Worm (Caenorhabditis elegans) whole organism, mixed stage, embryonic: ENCODE results near the gene atp-5.

Source experiments
- M03D4.4 ChIP-seq: sonication (generic microtip); optimal IDR thresholded peaks from 2 replicates; lab custom pipeline; 2017; ENCODE audit warnings: mild to moderate bottlenecking, missing genetic modification characterization, missing compliant biosample characterization
- bed-3 ChIP-seq: fragments of 200-800 bp; sonication (Bioruptor generic); optimal IDR thresholded peaks from 3 replicates; lab custom pipeline; 2018; ENCODE audit warnings: mild to moderate bottlenecking, missing genetic modification characterization, moderate library complexity, missing compliant biosample characterization
- blmp-1 ChIP-seq: fragments of 150-350 bp; optimal IDR thresholded peaks from 2 replicates; lab custom pipeline; 2014; ENCODE audit warnings: missing biosample characterization, missing genetic modification characterization
- ceh-39 ChIP-seq: fragments of 150-350 bp; optimal IDR thresholded peaks from 2 replicates; lab custom pipeline; 2014; ENCODE audit warnings: missing biosample characterization, missing genetic modification characterization
- ceh-43 ChIP-seq: fragments of 200-800 bp; sonication (Bioruptor generic); optimal IDR thresholded peaks from 2 replicates; lab custom pipeline; 2018; ENCODE audit warnings: mild to moderate bottlenecking, missing genetic modification characterization, moderate library complexity, missing compliant biosample characterization
- ceh-83 ChIP-seq: fragments of 200-800 bp; sonication (Bioruptor generic); optimal IDR thresholded peaks from 2 replicates; lab custom pipeline; 2018; ENCODE audit warnings: mild to moderate bottlenecking, missing genetic modification characterization, missing compliant biosample characterization
- ces-1 ChIP-seq: fragments of 150-350 bp; optimal IDR thresholded peaks from 2 replicates; lab custom pipeline; 2014; ENCODE audit warnings: missing biosample characterization, missing genetic modification reagents, missing genetic modification characterization
- cnd-1 ChIP-seq: fragments of 200-800 bp; sonication (Bioruptor generic); optimal IDR thresholded peaks from 2 replicates; lab custom pipeline; 2018; ENCODE audit warnings: mild to moderate bottlenecking, missing genetic modification characterization, missing compliant biosample characterization
- drap-1 ChIP-seq: fragments of 200-800 bp; sonication (Bioruptor generic); optimal IDR thresholded peaks from 3 replicates; lab custom pipeline; 2018; ENCODE audit warnings: mild to moderate bottlenecking, missing genetic modification characterization, missing compliant biosample characterization
- elt-1 ChIP-seq: sonication (generic microtip); optimal IDR thresholded peaks from 2 replicates; lab custom pipeline; 2017; ENCODE audit warnings: missing genetic modification characterization, mild to moderate bottlenecking, missing compliant biosample characterization, antibody characterized with exemption, moderate library complexity, borderline replicate concordance; ENCODE audit not compliant: insufficient read depth
- elt-3 ChIP-seq: fragments of 150-350 bp; optimal IDR thresholded peaks from 2 replicates; lab custom pipeline; 2014; ENCODE audit warnings: missing biosample characterization, missing genetic modification characterization
- flh-1 ChIP-seq: fragments of 200-800 bp; sonication (Bioruptor generic); optimal IDR thresholded peaks from 2 replicates; lab custom pipeline; 2018; ENCODE audit warnings: mild to moderate bottlenecking, missing genetic modification characterization, moderate library complexity, missing compliant biosample characterization
- ham-2 ChIP-seq: fragments of 200-800 bp; sonication (Bioruptor generic); optimal IDR thresholded peaks from 2 replicates; lab custom pipeline; 2018; ENCODE audit warnings: mild to moderate bottlenecking, missing genetic modification characterization, missing compliant biosample characterization
- hlh-1 ChIP-seq: fragments of 150-350 bp; optimal IDR thresholded peaks from 2 replicates; lab custom pipeline; 2014; ENCODE audit warnings: missing biosample characterization, missing genetic modification reagents, missing genetic modification characterization
- lin-13 ChIP-seq: fragments of 150-350 bp; optimal IDR thresholded peaks from 2 replicates; lab custom pipeline; 2014; ENCODE audit warnings: missing biosample characterization, missing genetic modification characterization
- lin-32 ChIP-seq: fragments of 200-800 bp; sonication (Bioruptor generic); optimal IDR thresholded peaks from 2 replicates; lab custom pipeline; 2018; ENCODE audit warnings: mild to moderate bottlenecking, missing genetic modification characterization, missing compliant biosample characterization
- lsy-2 ChIP-seq: fragments of 150-350 bp; optimal IDR thresholded peaks from 2 replicates; lab custom pipeline; 2014; ENCODE audit warnings: missing biosample characterization, missing genetic modification characterization
- mab-5 ChIP-seq: fragments of 150-350 bp; optimal IDR thresholded peaks from 2 replicates; lab custom pipeline; 2014; ENCODE audit warnings: missing biosample characterization, missing genetic modification characterization
- mep-1 ChIP-seq: fragments of 150-350 bp; optimal IDR thresholded peaks from 2 replicates; lab custom pipeline; 2017; ENCODE audit warnings: missing biosample characterization, missing genetic modification reagents, missing genetic modification characterization, inconsistent platforms
- mls-2 ChIP-seq: sonication (generic microtip); optimal IDR thresholded peaks from 2 replicates; lab custom pipeline; 2016; ENCODE audit warnings: mild to moderate bottlenecking, missing genetic modification characterization, moderate library complexity, missing compliant biosample characterization
- nhr-12 ChIP-seq: fragments of 150-350 bp; optimal IDR thresholded peaks from 2 replicates; lab custom pipeline; 2014; ENCODE audit warnings: missing biosample characterization, missing genetic modification characterization
- nhr-2 ChIP-seq: fragments of 150-350 bp; optimal IDR thresholded peaks from 2 replicates; lab custom pipeline; 2014; ENCODE audit warnings: missing biosample characterization, missing genetic modification characterization
- nhr-237 ChIP-seq: fragments of 150-350 bp; optimal IDR thresholded peaks from 2 replicates; lab custom pipeline; 2014; ENCODE audit warnings: missing biosample characterization, missing genetic modification characterization
- nhr-28 ChIP-seq: fragments of 150-350 bp; optimal IDR thresholded peaks from 2 replicates; lab custom pipeline; 2014; ENCODE audit warnings: missing biosample characterization, missing genetic modification characterization
- nhr-76 ChIP-seq: sonication (generic microtip); optimal IDR thresholded peaks from 2 replicates; lab custom pipeline; 2017; ENCODE audit warnings: missing biosample characterization, missing genetic modification characterization
- pha-4 ChIP-seq: fragments of 150-350 bp; optimal IDR thresholded peaks from 2 replicates; lab custom pipeline; 2018; ENCODE audit warnings: missing biosample characterization, missing genetic modification reagents, missing genetic modification characterization
- sem-2 ChIP-seq: fragments of 200-800 bp; sonication (Bioruptor generic); optimal IDR thresholded peaks from 2 replicates; lab custom pipeline; 2018; ENCODE audit warnings: mild to moderate bottlenecking, missing genetic modification characterization, missing compliant biosample characterization
- snpc-4 ChIP-seq: fragments of 150-350 bp; optimal IDR thresholded peaks from 2 replicates; lab custom pipeline; 2014; ENCODE audit warnings: missing biosample characterization, missing genetic modification characterization
- sptf-1 ChIP-seq: sonication (generic microtip); optimal IDR thresholded peaks from 2 replicates; lab custom pipeline; 2017; ENCODE audit warnings: mild to moderate bottlenecking, missing genetic modification characterization, moderate library complexity, missing compliant biosample characterization
- tbx-8 ChIP-seq: fragments of 200-800 bp; sonication (Bioruptor generic); optimal IDR thresholded peaks from 2 replicates; lab custom pipeline; 2018; ENCODE audit warnings: mild to moderate bottlenecking, missing genetic modification characterization, moderate library complexity, missing compliant biosample characterization
- unc-120 ChIP-seq: sonication (generic microtip); optimal IDR thresholded peaks from 2 replicates; lab custom pipeline; 2017; ENCODE audit warnings: missing genetic modification characterization, missing compliant biosample characterization; ENCODE audit not compliant: poor library complexity, severe bottlenecking
- unc-39 ChIP-seq: fragments of 150-350 bp; optimal IDR thresholded peaks from 2 replicates; lab custom pipeline; 2014; ENCODE audit warnings: missing biosample characterization, missing genetic modification characterization
- unc-62 ChIP-seq: fragments of 150-350 bp; optimal IDR thresholded peaks from 2 replicates; lab custom pipeline; 2014; ENCODE audit warnings: missing biosample characterization, missing genetic modification reagents, missing genetic modification characterization
- zip-8 ChIP-seq: fragments of 150-350 bp; optimal IDR thresholded peaks from 2 replicates; lab custom pipeline; 2014; ENCODE audit warnings: missing biosample characterization, missing genetic modification characterization
- ztf-11 ChIP-seq: fragments of 150-350 bp; optimal IDR thresholded peaks from 2 replicates; lab custom pipeline; 2014; ENCODE audit warnings: missing biosample characterization, missing genetic modification characterization

Gene atp-5

DNA sequence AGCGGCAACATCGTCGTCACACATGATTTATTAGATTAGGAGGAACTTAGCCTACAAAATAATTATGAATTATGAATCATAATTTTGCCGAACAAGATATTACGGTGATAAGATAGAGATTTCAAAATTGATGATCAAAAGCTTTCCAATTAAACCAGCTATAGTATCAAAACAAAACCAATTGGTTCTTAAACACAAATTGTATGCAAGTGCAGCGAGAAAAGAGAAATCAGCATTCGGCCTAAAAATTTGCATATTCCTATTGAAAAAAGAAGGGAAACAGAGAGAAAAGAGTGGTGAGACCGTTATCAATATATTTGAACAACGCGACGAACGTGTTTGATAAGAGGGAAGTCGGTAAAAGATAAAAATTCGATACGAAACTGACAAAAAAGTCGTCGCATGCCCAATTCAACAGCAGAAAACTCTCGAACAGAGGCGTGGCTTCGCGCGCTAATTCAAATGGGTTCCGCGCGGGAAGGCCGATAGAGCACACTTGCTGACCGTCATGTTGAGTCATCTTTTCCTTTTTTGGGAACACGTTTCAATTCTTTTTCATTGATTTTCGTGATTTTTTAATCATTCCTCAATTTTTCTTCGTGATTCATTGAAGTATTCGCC is 45.5 kb downstream of the atp-5 start, which contains the start of gene act-2:
Gene act-2 (minus strand): TSS at position 51 of the 621 bp plus-strand sequence.
- TF ChIP-seq lin-13 (tag; lab: Kevin White, UChicago) (peak; percentile 67), pha-4 (tag; lab: Kevin White, UChicago) (peak; percentile 76), ceh-43 (no peak), hlh-1 (no peak), ztf-11 (tag; lab: Kevin White, UChicago) (no peak), sptf-1 (tag; lab: Kevin White, UChicago) (no peak), flh-1 (GFP tag; lab: Kevin White, UChicago) (no peak), nhr-28 (tag; lab: Kevin White, UChicago) (no peak), unc-62 (GFP tag; lab: Kevin White, UChicago) (no peak), sem-2 (GFP tag; lab: Kevin White, UChicago) (no peak), ham-2 (GFP tag; lab: Kevin White, UChicago) (no peak), M03D4.4 (tag; lab: Kevin White, UChicago) (no peak), mep-1 (tag; lab: Kevin White, UChicago) (peak; percentile 79), elt-1 (tag; lab: Kevin White, UChicago) (no peak), snpc-4 (tag; lab: Kevin White, UChicago) (no peak), ceh-39 (tag; lab: Kevin White, UChicago) (peak; percentile 74), unc-120 (tag; lab: Kevin White, UChicago) (peak; percentile 46), zip-8 (tag; lab: Kevin White, UChicago) (no peak), nhr-2 (tag; lab: Kevin White, UChicago) (no peak), nhr-12 (tag; lab: Kevin White, UChicago) (no peak), elt-3 (tag; lab: Kevin White, UChicago) (no peak), mls-2 (tag; lab: Kevin White, UChicago) (no peak), ces-1 (GFP tag; lab: Kevin White, UChicago) (peak; percentile 69), ceh-83 (GFP tag; lab: Kevin White, UChicago) (no peak), nhr-76 (no peak), lsy-2 (tag; lab: Kevin White, UChicago) (peak; percentile 64), drap-1 (GFP tag; lab: Kevin White, UChicago) (no peak), tbx-8 (GFP tag; lab: Kevin White, UChicago) (no peak), unc-39 (tag; lab: Kevin White, UChicago) (no peak), cnd-1 (peak; percentile 49), blmp-1 (tag; lab: Kevin White, UChicago) (no peak), mab-5 (tag; lab: Kevin White, UChicago) (no peak), bed-3 (GFP tag; lab: Kevin White, UChicago) (no peak), nhr-237 (peak; percentile 19), lin-32 (GFP tag; lab: Kevin White, UChicago) (no peak)

DNA sequence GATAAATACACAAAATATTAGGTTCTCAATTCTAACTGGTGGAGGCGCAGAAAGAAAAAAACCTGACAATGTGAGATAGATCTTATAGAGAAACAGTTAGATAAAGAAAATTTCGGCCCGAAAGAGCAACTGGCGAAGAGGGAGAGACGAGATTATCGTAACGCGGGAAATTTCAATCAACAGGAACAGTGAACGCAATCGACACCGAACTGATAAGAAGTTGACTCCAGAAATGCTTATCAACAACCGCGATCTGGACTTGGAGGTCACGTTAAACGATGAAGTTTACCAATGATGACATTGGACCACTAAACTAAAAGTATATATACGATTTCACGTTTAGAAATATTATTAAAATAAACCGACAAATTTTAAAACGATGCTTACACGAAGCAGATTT is 47.3 kb downstream of the atp-5 start:
- TF ChIP-seq elt-1 (tag; lab: Kevin White, UChicago) (peak; percentile 92), lsy-2 (tag; lab: Kevin White, UChicago) (no peak)

DNA sequence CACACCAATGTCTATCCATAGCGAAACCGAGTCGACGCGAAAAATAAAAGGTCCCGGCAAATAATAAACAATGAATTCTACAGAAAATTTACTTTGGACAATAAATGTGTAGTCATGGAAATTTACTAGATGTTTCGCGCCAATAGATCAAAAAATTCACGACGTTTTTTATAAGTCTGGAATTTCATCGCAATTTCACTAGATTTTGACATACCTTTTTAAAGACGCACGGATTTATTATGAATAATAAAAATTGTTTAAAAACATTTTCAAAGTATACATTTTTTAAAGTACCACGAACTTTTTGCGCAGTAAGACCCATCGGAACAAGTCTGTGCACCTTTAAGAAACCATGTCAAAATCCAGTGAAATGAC is 47.7 kb downstream of the atp-5 start:
- no peak for TF ChIP-seq nhr-12 (tag; lab: Kevin White, UChicago)
- TF ChIP-seq elt-1 (tag; lab: Kevin White, UChicago): no peak
- TF ChIP-seq sptf-1 (tag; lab: Kevin White, UChicago): no peak
- no peak for TF ChIP-seq M03D4.4 (tag; lab: Kevin White, UChicago)
- TF ChIP-seq ceh-43: no peak
